Worm (Caenorhabditis elegans) whole organism, L3 larva: ENCODE measurements around the gene nhr-17.

Experiments
- aly-2 ChIP-seq: fragments of 150-350 bp; optimal IDR thresholded peaks from 2 replicates; lab custom pipeline; 2014; ENCODE audit warnings: missing biosample characterization, missing genetic modification characterization
- ama-1 ChIP-seq: fragments of 150-350 bp; optimal IDR thresholded peaks from 2 replicates; lab custom pipeline; 2018
- ceh-16 ChIP-seq: sonication (generic microtip); optimal IDR thresholded peaks from 2 replicates; lab custom pipeline; 2017; ENCODE audit warnings: missing biosample characterization, missing genetic modification characterization
- ceh-28 ChIP-seq: fragments of 150-350 bp; optimal IDR thresholded peaks from 2 replicates; lab custom pipeline; 2014; ENCODE audit warnings: missing biosample characterization, missing genetic modification reagents, missing genetic modification characterization
- ceh-82 ChIP-seq: fragments of 150-350 bp; optimal IDR thresholded peaks from 2 replicates; lab custom pipeline; 2014; ENCODE audit warnings: missing biosample characterization, missing genetic modification characterization
- ceh-9 ChIP-seq: sonication (generic microtip); optimal IDR thresholded peaks from 2 replicates; lab custom pipeline; 2018; ENCODE audit warnings: missing biosample characterization, missing genetic modification characterization
- daf-12 ChIP-seq: fragments of 150-350 bp; optimal IDR thresholded peaks from 2 replicates; lab custom pipeline; 2014; ENCODE audit warnings: missing biosample characterization, missing genetic modification reagents, missing genetic modification characterization
- egl-5 ChIP-seq: fragments of 150-350 bp; optimal IDR thresholded peaks from 2 replicates; lab custom pipeline; 2017; ENCODE audit warnings: missing biosample characterization, missing genetic modification reagents, missing genetic modification characterization, inconsistent platforms
- elt-1 ChIP-seq: fragments of 150-350 bp; optimal IDR thresholded peaks from 2 replicates; lab custom pipeline; 2014; ENCODE audit warnings: missing biosample characterization, missing genetic modification characterization
- elt-2 ChIP-seq: sonication (generic microtip); optimal IDR thresholded peaks from 2 replicates; lab custom pipeline; 2016; ENCODE audit warnings: missing genetic modification reagents, mild to moderate bottlenecking, missing genetic modification characterization, missing compliant biosample characterization
- elt-3 ChIP-seq, 3 experiments: fragments of 150-350 bp in 1 of 3; sonication (generic microtip) in 2 of 3; optimal IDR thresholded peaks; 2 replicates in 2 of 3; 4 replicates in 1 of 3; lab custom pipeline; 2014 to 2017; ENCODE audit warnings: missing biosample characterization in 3 of 3, missing genetic modification characterization in 3 of 3
- eor-1 ChIP-seq, 2 experiments: fragments of 150-350 bp; optimal IDR thresholded peaks; 2 replicates each; lab custom pipeline; 2014 to 2018; ENCODE audit warnings: missing biosample characterization in 2 of 2, missing genetic modification characterization in 2 of 2
- fkh-10 ChIP-seq: sonication (generic microtip); optimal IDR thresholded peaks from 2 replicates; lab custom pipeline; 2017; ENCODE audit warnings: missing biosample characterization, missing genetic modification reagents, missing genetic modification characterization
- fkh-2 ChIP-seq: fragments of 150-350 bp; optimal IDR thresholded peaks from 2 replicates; lab custom pipeline; 2014; ENCODE audit warnings: missing biosample characterization, missing genetic modification reagents, missing genetic modification characterization
- hmg-11 ChIP-seq: sonication (generic microtip); optimal IDR thresholded peaks from 2 replicates; lab custom pipeline; 2016; ENCODE audit warnings: missing genetic modification characterization, missing compliant biosample characterization
- jun-1 ChIP-seq: fragments of 150-350 bp; optimal IDR thresholded peaks from 2 replicates; lab custom pipeline; 2014; ENCODE audit warnings: missing biosample characterization, missing genetic modification reagents, missing genetic modification characterization
- lin-15B ChIP-seq: fragments of 150-350 bp; optimal IDR thresholded peaks from 2 replicates; lab custom pipeline; 2014; ENCODE audit warnings: missing biosample characterization, missing genetic modification characterization
- lin-39 ChIP-seq: fragments of 150-350 bp; optimal IDR thresholded peaks from 2 replicates; lab custom pipeline; 2018; ENCODE audit warnings: missing biosample characterization, missing genetic modification reagents, missing genetic modification characterization
- mdl-1 ChIP-seq: fragments of 150-350 bp; optimal IDR thresholded peaks from 2 replicates; lab custom pipeline; 2014; ENCODE audit warnings: missing biosample characterization, missing genetic modification characterization
- mml-1 ChIP-seq: fragments of 150-350 bp; sonication (generic microtip); optimal IDR thresholded peaks from 3 replicates; lab custom pipeline; 2014; ENCODE audit warnings: missing biosample characterization, missing genetic modification characterization
- nfya-1 ChIP-seq: sonication (generic microtip); optimal IDR thresholded peaks from 2 replicates; lab custom pipeline; 2017; ENCODE audit warnings: missing genetic modification characterization, mild to moderate bottlenecking, missing compliant biosample characterization, antibody characterized with exemption, moderate library complexity; ENCODE audit not compliant: insufficient read depth
- nhr-11 ChIP-seq: fragments of 150-350 bp; optimal IDR thresholded peaks from 2 replicates; lab custom pipeline; 2014; ENCODE audit warnings: missing biosample characterization, missing genetic modification characterization
- nhr-23 ChIP-seq: fragments of 150-350 bp; optimal IDR thresholded peaks from 2 replicates; lab custom pipeline; 2014; ENCODE audit warnings: missing biosample characterization, missing genetic modification reagents, missing genetic modification characterization
- nhr-25 ChIP-seq: sonication (generic microtip); optimal IDR thresholded peaks from 2 replicates; lab custom pipeline; 2017; ENCODE audit warnings: missing biosample characterization, missing genetic modification characterization
- nhr-43 ChIP-seq: sonication (generic microtip); optimal IDR thresholded peaks from 2 replicates; lab custom pipeline; 2016; ENCODE audit warnings: mild to moderate bottlenecking, missing genetic modification characterization, missing compliant biosample characterization; ENCODE audit not compliant: poor library complexity, severe bottlenecking
- nhr-67 ChIP-seq: fragments of 150-350 bp; optimal IDR thresholded peaks from 2 replicates; lab custom pipeline; 2014; ENCODE audit warnings: missing biosample characterization, missing genetic modification characterization
- nhr-76 ChIP-seq: fragments of 150-350 bp; sonication (generic microtip); optimal IDR thresholded peaks from 5 replicates; lab custom pipeline; 2014; ENCODE audit warnings: missing biosample characterization, missing genetic modification characterization
- nhr-77 ChIP-seq: fragments of 150-350 bp; optimal IDR thresholded peaks from 2 replicates; lab custom pipeline; 2014; ENCODE audit warnings: missing biosample characterization, missing genetic modification characterization
- pha-4 ChIP-seq: fragments of 150-350 bp; optimal IDR thresholded peaks from 2 replicates; lab custom pipeline; 2014; ENCODE audit warnings: missing biosample characterization, missing genetic modification reagents, missing genetic modification characterization
- pqm-1 ChIP-seq: fragments of 150-350 bp; optimal IDR thresholded peaks from 2 replicates; lab custom pipeline; 2017; ENCODE audit warnings: missing biosample characterization, missing genetic modification characterization, inconsistent platforms
- skn-1 ChIP-seq: fragments of 150-350 bp; optimal IDR thresholded peaks from 2 replicates; lab custom pipeline; 2014; ENCODE audit warnings: missing biosample characterization, missing genetic modification characterization
- tbx-2 ChIP-seq: sonication (generic microtip); optimal IDR thresholded peaks from 2 replicates; lab custom pipeline; 2016; ENCODE audit warnings: mild to moderate bottlenecking, missing genetic modification characterization, missing compliant biosample characterization
- unc-62 ChIP-seq: fragments of 150-350 bp; sonication (generic microtip); optimal IDR thresholded peaks from 4 replicates; lab custom pipeline; 2014; ENCODE audit warnings: missing biosample characterization, missing genetic modification reagents, missing genetic modification characterization
- zag-1 ChIP-seq: fragments of 150-350 bp; optimal IDR thresholded peaks from 2 replicates; lab custom pipeline; 2014; ENCODE audit warnings: missing biosample characterization, missing genetic modification characterization
- ztf-11 ChIP-seq: fragments of 150-350 bp; optimal IDR thresholded peaks from 2 replicates; lab custom pipeline; 2014; ENCODE audit warnings: missing biosample characterization, missing genetic modification characterization
- ztf-4 ChIP-seq: fragments of 150-350 bp; optimal IDR thresholded peaks from 2 replicates; lab custom pipeline; 2014; ENCODE audit warnings: missing biosample characterization, missing genetic modification characterization

The nhr-17 gene

ce11 chrX:12700456-12700855, 32.8 kb upstream of the nhr-17 start, which contains the start of gene nhr-26:
TSS of gene nhr-26 (minus strand) at chrX:12700465.
- TF ChIP-seq elt-3 (tag; optimal IDR thresholded peaks at IDR 0.05; lab: Kevin White, UChicago) (no peak), elt-1 (no peak), lin-15B (tag; lab: Kevin White, UChicago) (no peak), pqm-1 (tag; lab: Kevin White, UChicago) (no peak), ceh-16 (tag; lab: Kevin White, UChicago) (no peak), daf-12 (no peak), fkh-10 (GFP tag; lab: Kevin White, UChicago) (no peak), eor-1 (tag; optimal IDR thresholded peaks at IDR 0.05; lab: Kevin White, UChicago) (no peak), mml-1 (tag; lab: Kevin White, UChicago) (no peak), fkh-2 (tag; lab: Kevin White, UChicago) (no peak), nhr-43 (tag; lab: Kevin White, UChicago) (no peak)

ce11 chrX:12693150-12693589, 25.5 kb upstream of the nhr-17 start:
- peak; percentile 34 for TF ChIP-seq tbx-2 (tag; lab: Kevin White, UChicago)
- TF ChIP-seq zag-1: no peak
- peak; percentile 3 for TF ChIP-seq nfya-1

- TF ChIP-seq ama-1 (lab: Kevin White, UChicago) (peak; percentile 86), hmg-11 (tag; lab: Kevin White, UChicago) (peak; percentile 33), ceh-82 (tag; lab: Kevin White, UChicago) (no peak), ztf-4 (tag; lab: Kevin White, UChicago) (no peak), fkh-10 (GFP tag; lab: Kevin White, UChicago) (peak; percentile 78), egl-5 (tag; lab: Kevin White, UChicago) (no peak), lin-39 (tag; lab: Kevin White, UChicago) (no peak), lin-15B (tag; lab: Kevin White, UChicago) (no peak), nfya-1 (peak; percentile 42), nhr-23 (tag; lab: Kevin White, UChicago) (no peak)
Observed at ce11 chrX:12691740-12692383, 24.2 kb upstream of the nhr-17 start.

ce11 chrX:12691306-12691705, 23.7 kb upstream of the nhr-17 start, which contains the start of gene ugt-50:
TSS of gene ugt-50 (plus strand) at chrX:12691573.
- TF ChIP-seq lin-39 (tag; lab: Kevin White, UChicago): no peak
- no peak for TF ChIP-seq aly-2 (tag; lab: Kevin White, UChicago)
- TF ChIP-seq ztf-11 (tag; lab: Kevin White, UChicago): no peak
- peak; percentile 92 for TF ChIP-seq elt-2 (tag; lab: Kevin White, UChicago)
- no peak for TF ChIP-seq tbx-2 (tag; lab: Kevin White, UChicago)
- TF ChIP-seq nfya-1: no peak
- TF ChIP-seq ztf-4 (tag; lab: Kevin White, UChicago): no peak
- TF ChIP-seq ceh-28 (tag; lab: Kevin White, UChicago): peak; percentile 12
- TF ChIP-seq pha-4 (tag; lab: Kevin White, UChicago): no peak
- TF ChIP-seq ceh-16 (tag; lab: Kevin White, UChicago): no peak
- TF ChIP-seq mml-1 (tag; lab: Kevin White, UChicago): no peak
- TF ChIP-seq zag-1: no peak
- peak; percentile 73 for TF ChIP-seq pqm-1 (tag; lab: Kevin White, UChicago)
- no peak for TF ChIP-seq nhr-25 (tag; lab: Kevin White, UChicago)
- TF ChIP-seq jun-1 (tag; lab: Kevin White, UChicago): peak; percentile 26
- TF ChIP-seq nhr-43 (tag; lab: Kevin White, UChicago): peak; percentile 6
- TF ChIP-seq fkh-2 (tag; lab: Kevin White, UChicago): no peak
- TF ChIP-seq skn-1 (tag; lab: Kevin White, UChicago): no peak
- TF ChIP-seq, all 47 proteins: peak for 5

- no peak for TF ChIP-seq nhr-67 (tag; lab: Kevin White, UChicago)
- no peak for TF ChIP-seq elt-3 (tag; optimal IDR thresholded peaks at IDR 0.05; lab: Kevin White, UChicago)
- TF ChIP-seq lin-39 (tag; lab: Kevin White, UChicago): peak; percentile 97
- peak; percentile 7 for TF ChIP-seq elt-2 (tag; lab: Kevin White, UChicago)
- peak; percentile 45 for TF ChIP-seq nfya-1
- TF ChIP-seq skn-1 (tag; lab: Kevin White, UChicago): no peak
- TF ChIP-seq nhr-77 (tag; lab: Kevin White, UChicago): no peak
- peak; percentile 23 for TF ChIP-seq zag-1
- no peak for TF ChIP-seq tbx-2 (tag; lab: Kevin White, UChicago)
- TF ChIP-seq ceh-16 (tag; lab: Kevin White, UChicago): no peak
- no peak for TF ChIP-seq ceh-28 (tag; lab: Kevin White, UChicago)
- TF ChIP-seq mdl-1: no peak
- TF ChIP-seq nhr-76 (tag; lab: Kevin White, UChicago): no peak
- TF ChIP-seq unc-62 (GFP tag; lab: Kevin White, UChicago): peak; percentile 96
- no peak for TF ChIP-seq ceh-9
- peak; percentile 87 for TF ChIP-seq elt-1
- TF ChIP-seq nhr-11 (tag; lab: Kevin White, UChicago): no peak
Observed at ce11 chrX:12690346-12690745, 22.7 kb upstream of the nhr-17 start.
